Worm (Caenorhabditis elegans) whole organism, L1 larva: ENCODE measurements around the gene sds-22.

Experiments used
- dsc-1 ChIP-seq: sonication (generic microtip); optimal IDR thresholded peaks from 2 replicates; lab custom pipeline; 2016; ENCODE audit warnings: mild to moderate bottlenecking, missing genetic modification characterization, missing compliant biosample characterization
- egl-27 ChIP-seq, 2 experiments: fragments of 150-350 bp in 1 of 2; sonication (generic microtip); optimal IDR thresholded peaks; 3 replicates each; lab custom pipeline; 2017 to 2018; ENCODE audit warnings: missing biosample characterization in 2 of 2, missing genetic modification characterization in 2 of 2, missing genetic modification reagents in 2 of 2
- nhr-11 ChIP-seq: fragments of 150-350 bp; optimal IDR thresholded peaks from 2 replicates; lab custom pipeline; 2014; ENCODE audit warnings: missing biosample characterization, missing genetic modification characterization
- pag-3 ChIP-seq: sonication (generic microtip); optimal IDR thresholded peaks from 2 replicates; lab custom pipeline; 2017; ENCODE audit warnings: missing genetic modification characterization, mild to moderate bottlenecking, missing compliant biosample characterization, antibody characterized with exemption, borderline replicate concordance; ENCODE audit not compliant: insufficient read depth
- unc-130 ChIP-seq: fragments of 150-350 bp; optimal IDR thresholded peaks from 2 replicates; lab custom pipeline; 2017; ENCODE audit warnings: missing biosample characterization, missing genetic modification characterization, inconsistent platforms
- zip-4 ChIP-seq: fragments of 200-800 bp; sonication (Bioruptor generic); optimal IDR thresholded peaks from 2 replicates; lab custom pipeline; 2018; ENCODE audit warnings: mild to moderate bottlenecking, missing genetic modification characterization, moderate library complexity, missing compliant biosample characterization

- TF ChIP-seq egl-27 (tag; optimal IDR thresholded peaks at IDR 0.05; lab: Kevin White, UChicago) (no peak), dsc-1 (no peak), unc-130 (no peak), pag-3 (no peak), zip-4 (GFP tag; lab: Kevin White, UChicago) (no peak), nhr-11 (tag; lab: Kevin White, UChicago) (no peak)
Observed at ce11 chrII:7842053-7842452, 16.1 kb upstream of the sds-22 start, which contains the start of gene klp-3.
